Fruit fly (Drosophila melanogaster): Measurements from ENCODE around the gene FoxK.

The FoxK gene

DNA sequence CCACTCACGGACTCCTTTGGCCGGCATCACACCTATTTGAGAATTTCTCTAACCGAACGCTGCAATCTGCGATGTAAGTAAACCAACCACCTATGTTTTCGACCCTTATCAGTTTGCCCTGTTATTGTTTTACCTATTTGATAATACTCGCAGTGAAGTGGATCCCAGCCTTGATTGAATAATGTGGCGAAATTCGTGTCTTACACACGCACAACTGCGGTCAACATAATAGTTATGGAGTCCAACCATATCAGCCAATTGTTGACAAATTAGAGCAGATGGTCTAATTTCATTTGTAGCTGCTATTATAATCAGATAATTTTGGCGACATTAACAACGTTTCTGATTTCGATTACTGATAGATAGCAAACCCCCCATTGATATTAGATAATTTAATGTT is 49.5 kb downstream of the FoxK start:
- TF ChIP-seq spab (GFP tag; optimal IDR thresholded peaks at IDR 0.05) (no peak), salr (GFP tag; optimal IDR thresholded peaks at IDR 0.05) (no peak), Hr38 (GFP tag; optimal IDR thresholded peaks at IDR 0.05) (no peak), Sox14 (GFP tag; optimal IDR thresholded peaks at IDR 0.05) (no peak), Eip93F (GFP tag; optimal IDR thresholded peaks at IDR 0.05) (no peak), pdm3 (GFP tag; optimal IDR thresholded peaks at IDR 0.05) (no peak), acj6 (GFP tag; optimal IDR thresholded peaks at IDR 0.05) (no peak), Sox102F (GFP tag; optimal IDR thresholded peaks at IDR 0.05) (no peak), fd59A (GFP tag; optimal IDR thresholded peaks at IDR 0.05) (no peak), CG31627 (GFP tag; optimal IDR thresholded peaks at IDR 0.05) (no peak), eg (GFP tag; IDR thresholded peaks at IDR 0.05) (no peak), achi (GFP tag; optimal IDR thresholded peaks at IDR 0.05) (no peak)

dm6 chr3L:11070372-11070854 is 50.2 kb downstream of the FoxK start, which contains the start of gene Mocs1:
Mocs1 (plus strand) TSS chr3L:11070526.
- TF ChIP-seq CG1621 (tag; optimal IDR thresholded peaks at IDR 0.05) = no peak
- no peak for TF ChIP-seq CG10631 (GFP tag; optimal IDR thresholded peaks at IDR 0.05)
- no peak for TF ChIP-seq Ets21C (GFP tag; optimal IDR thresholded peaks at IDR 0.05)
- no peak for TF ChIP-seq dsx (GFP tag; optimal IDR thresholded peaks at IDR 0.05; ENCODE audit: poor library complexity, severe bottlenecking)
- no peak for TF ChIP-seq OdsH (GFP tag; optimal IDR thresholded peaks at IDR 0.05)
- no peak for TF ChIP-seq Hr38 (GFP tag; optimal IDR thresholded peaks at IDR 0.05)
- TF ChIP-seq Eip75B (GFP tag; optimal IDR thresholded peaks at IDR 0.05) = no peak
- TF ChIP-seq vri (GFP tag; optimal IDR thresholded peaks at IDR 0.05) = peak; percentile 99
- TF ChIP-seq Smox (GFP tag; optimal IDR thresholded peaks at IDR 0.05) = no peak
- no peak for TF ChIP-seq CG6792 (GFP tag; optimal IDR thresholded peaks at IDR 0.05)
- no peak for TF ChIP-seq CG16779 (tag; optimal IDR thresholded peaks at IDR 0.05)
- TF ChIP-seq CG6163 (GFP tag; IDR thresholded peaks at IDR 0.05) = peak; percentile 39; the same call in 1 of the 3 replicates
- no peak; the same call in 1 of the 2 replicates for TF ChIP-seq CG15336 (GFP tag; IDR thresholded peaks at IDR 0.05)
- TF ChIP-seq Eip93F (GFP tag; optimal IDR thresholded peaks at IDR 0.05) = no peak
- TF ChIP-seq ss (GFP tag; optimal IDR thresholded peaks at IDR 0.05) = no peak
- no peak for TF ChIP-seq net (GFP tag; optimal IDR thresholded peaks at IDR 0.05)

dm6 chr3L:11069764-11070163 is 50.8 kb downstream of the FoxK start, which contains the start of gene CG6310:
CG6310 (minus strand) TSS chr3L:11069864.
- no peak for TF ChIP-seq OdsH (GFP tag; optimal IDR thresholded peaks at IDR 0.05)
- no peak for TF ChIP-seq Lpt (GFP tag; optimal IDR thresholded peaks at IDR 0.05)
- no peak for TF ChIP-seq achi (GFP tag; optimal IDR thresholded peaks at IDR 0.05)
- no peak for TF ChIP-seq CG6276 (GFP tag; optimal IDR thresholded peaks at IDR 0.05)
- no peak for TF ChIP-seq Ets21C (GFP tag; optimal IDR thresholded peaks at IDR 0.05)
- TF ChIP-seq esn (GFP tag; optimal IDR thresholded peaks at IDR 0.05) = peak; percentile 0
- no peak for TF ChIP-seq vri (GFP tag; optimal IDR thresholded peaks at IDR 0.05)
- TF ChIP-seq topi (GFP tag; optimal IDR thresholded peaks at IDR 0.05) = no peak
- 0 out of 3 replicates have a peak, but pooled peaks have one; percentile 8 for TF ChIP-seq eg (GFP tag; IDR thresholded peaks at IDR 0.05)
- TF ChIP-seq Hr39 (GFP tag; optimal IDR thresholded peaks at IDR 0.05) = no peak

- TF ChIP-seq fkh (GFP tag; optimal IDR thresholded peaks at IDR 0.05) = peak; percentile 10
- no peak for TF ChIP-seq pdm3 (GFP tag; optimal IDR thresholded peaks at IDR 0.05)
- TF ChIP-seq vri (GFP tag; optimal IDR thresholded peaks at IDR 0.05) = peak; percentile 82
- no peak for TF ChIP-seq Hr39 (GFP tag; optimal IDR thresholded peaks at IDR 0.05)
- peak; percentile 16 for TF ChIP-seq Eip78C (GFP tag)
Measured at dm6 chr3L:11065850-11066249, 54.7 kb downstream of the FoxK start.

DNA sequence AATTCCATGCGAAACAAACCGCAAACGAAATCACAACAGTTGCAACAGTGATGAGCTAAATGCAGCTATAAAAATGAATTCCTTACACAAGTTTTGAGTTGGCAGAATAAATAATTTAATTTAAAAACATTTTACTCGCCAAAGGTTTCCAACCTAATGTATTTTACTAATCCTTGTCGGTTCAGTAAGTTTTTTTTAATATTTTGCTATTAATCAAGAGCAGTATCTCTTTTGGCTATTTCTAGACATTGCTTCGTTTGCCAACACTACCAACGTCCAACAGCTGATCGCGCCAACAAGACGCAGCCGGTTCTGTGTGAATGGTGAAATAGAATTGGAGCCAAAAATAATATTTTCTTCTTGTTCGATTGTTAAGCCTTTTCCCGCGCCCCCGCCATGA is 55.9 kb downstream of the FoxK start, which contains the start of the genes CG32075, CG45101 and SuUR:
Gene CG32075, minus strand, starts transcription at position 253 of the 400 bp plus-strand sequence.
Gene CG45101, plus strand, starts transcription at position 303 of the 400 bp plus-strand sequence.
Gene SuUR, plus strand, starts transcription at position 303 of the 400 bp plus-strand sequence.
- no peak for TF ChIP-seq Smox (GFP tag; optimal IDR thresholded peaks at IDR 0.05)
- peak; percentile 66 for TF ChIP-seq dsx (GFP tag; optimal IDR thresholded peaks at IDR 0.05; ENCODE audit: poor library complexity, severe bottlenecking)
- no peak for TF ChIP-seq fd85E (GFP tag; optimal IDR thresholded peaks at IDR 0.05)
- peak; percentile 38 for TF ChIP-seq Eip93F (GFP tag; optimal IDR thresholded peaks at IDR 0.05)
- peak; percentile 92 for TF ChIP-seq Eip78C (GFP tag)
- peak; percentile 89 for TF ChIP-seq cyc (GFP tag; optimal IDR thresholded peaks at IDR 0.05)
- peak; percentile 73 for TF ChIP-seq vri (GFP tag; optimal IDR thresholded peaks at IDR 0.05)
- peak; percentile 92 for TF ChIP-seq CG31627 (GFP tag; optimal IDR thresholded peaks at IDR 0.05)
- TF ChIP-seq pdm3 (GFP tag; optimal IDR thresholded peaks at IDR 0.05) = peak; percentile 90
- peak; percentile 75 for TF ChIP-seq Ets96B (tag; optimal IDR thresholded peaks at IDR 0.05)
- TF ChIP-seq CG6792 (GFP tag; optimal IDR thresholded peaks at IDR 0.05) = peak; percentile 80
- peak; percentile 83 for TF ChIP-seq achi (GFP tag; optimal IDR thresholded peaks at IDR 0.05)
- peak; percentile 92 for TF ChIP-seq esn (GFP tag; optimal IDR thresholded peaks at IDR 0.05)
- peak; percentile 82 for TF ChIP-seq CG34406 (GFP tag; optimal IDR thresholded peaks at IDR 0.05)
- peak; percentile 7 to 67 for TF ChIP-seq ss (GFP tag; optimal IDR thresholded peaks at IDR 0.05)
- peak; percentile 80; the same call in 1 of the 2 replicates for TF ChIP-seq CG11294 (GFP tag; IDR thresholded peaks at IDR 0.05)
- peak; percentile 73 for TF ChIP-seq net (GFP tag; optimal IDR thresholded peaks at IDR 0.05)
- TF ChIP-seq CG8632 (GFP tag; optimal IDR thresholded peaks at IDR 0.05) = peak; percentile 73
- peak; percentile 79 for TF ChIP-seq Gug (GFP tag; IDR thresholded peaks at IDR 0.05)
- TF ChIP-seq salr (GFP tag; optimal IDR thresholded peaks at IDR 0.05) = peak; percentile 43 to 59
- peak; percentile 43 for TF ChIP-seq fkh (GFP tag; optimal IDR thresholded peaks at IDR 0.05)
- TF ChIP-seq CG7368 (GFP tag; optimal IDR thresholded peaks at IDR 0.05) = peak; percentile 68
- TF ChIP-seq Hr38 (GFP tag; optimal IDR thresholded peaks at IDR 0.05) = peak; percentile 65
